Fruit fly (Drosophila melanogaster) whole organism, adult: Measurements from ENCODE around the gene DNAlig3.

ENCODE experiments used
- CG11617 ChIP-seq: fragments of 200-800 bp; sonication (Bioruptor generic); optimal IDR thresholded peaks from 2 replicates; lab custom pipeline; 2017; ENCODE audit warnings: mild to moderate bottlenecking, missing biosample characterization, missing genetic modification reagents, missing genetic modification characterization
- CG7045 ChIP-seq: fragments of 200-800 bp; sonication (Bioruptor generic); optimal IDR thresholded peaks from 2 replicates; lab custom pipeline; 2017; ENCODE audit warnings: missing biosample characterization, mild to moderate bottlenecking, missing genetic modification characterization
- CG7101 ChIP-seq: fragments of 200-800 bp; sonication (Bioruptor generic); optimal IDR thresholded peaks from 2 replicates; lab custom pipeline; 2018; ENCODE audit warnings: missing biosample characterization, mild to moderate bottlenecking, missing genetic modification characterization, moderate library complexity
- Clk ChIP-seq: fragments of 200-800 bp; sonication (Bioruptor generic); optimal IDR thresholded peaks from 2 replicates; lab custom pipeline; 2017; ENCODE audit warnings: missing biosample characterization, missing genetic modification characterization
- Crg-1 ChIP-seq: fragments of 200-800 bp; sonication (Bioruptor generic); optimal IDR thresholded peaks from 2 replicates; lab custom pipeline; 2016; ENCODE audit warnings: missing biosample characterization, missing genetic modification characterization
- Hr96 ChIP-seq: fragments of 200-800 bp; sonication (Bioruptor generic); optimal IDR thresholded peaks from 2 replicates; lab custom pipeline; 2016; ENCODE audit warnings: missing biosample characterization, missing genetic modification characterization
- Mnt ChIP-seq: fragments of 200-800 bp; sonication (Bioruptor generic); optimal IDR thresholded peaks from 2 replicates; lab custom pipeline; 2016; ENCODE audit warnings: missing biosample characterization, mild to moderate bottlenecking, missing genetic modification characterization
- bab1 ChIP-seq: fragments of 200-800 bp; sonication (Bioruptor generic); optimal IDR thresholded peaks from 3 replicates; lab custom pipeline; 2019; ENCODE audit warnings: missing biosample characterization, mild to moderate bottlenecking, missing genetic modification characterization, moderate library complexity
- cic ChIP-seq: fragments of 200-800 bp; sonication (Bioruptor generic); optimal IDR thresholded peaks from 2 replicates; lab custom pipeline; 2017; ENCODE audit warnings: missing biosample characterization, mild to moderate bottlenecking, missing genetic modification characterization, moderate library complexity
- pad ChIP-seq: fragments of 200-800 bp; sonication (Bioruptor generic); optimal IDR thresholded peaks from 3 replicates; lab custom pipeline; 2017; ENCODE audit warnings: missing biosample characterization, missing genetic modification characterization, mild to moderate bottlenecking, moderate library complexity, missing genetic modification reagents
- tj ChIP-seq: fragments of 200-800 bp; sonication (Bioruptor generic); optimal IDR thresholded peaks from 3 replicates; lab custom pipeline; 2017; ENCODE audit warnings: missing biosample characterization, mild to moderate bottlenecking, missing genetic modification characterization, moderate library complexity

DNA sequence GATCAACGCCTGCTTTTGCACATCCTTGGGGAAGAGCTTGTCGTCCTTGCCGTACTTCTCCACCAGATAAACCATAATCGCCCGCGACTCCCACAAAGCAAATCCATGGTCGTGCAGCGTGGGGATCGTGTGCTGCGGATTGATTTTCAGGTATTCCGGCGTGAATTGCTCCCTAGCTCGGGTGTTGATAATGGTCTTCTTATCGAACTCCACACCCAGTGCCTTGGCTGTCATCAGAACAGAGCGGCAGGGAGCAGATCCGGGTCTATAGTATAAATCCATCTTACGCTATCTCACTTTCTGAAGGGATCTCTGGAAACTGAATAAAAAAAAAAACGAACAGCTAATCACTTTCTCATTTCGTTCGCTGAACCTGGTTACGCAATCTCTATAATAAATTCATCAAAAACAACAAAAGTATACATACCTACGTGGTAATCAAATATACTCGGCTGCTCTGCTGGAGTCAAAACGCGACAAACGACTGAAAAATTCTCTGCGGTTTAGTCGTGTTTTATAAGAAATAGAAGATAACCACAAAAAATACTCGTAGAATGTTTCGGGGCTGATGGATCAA is 36.3 kb downstream of the DNAlig3 start, which contains the start of gene GstD10:
- TF ChIP-seq pad (GFP tag; lab: Kevin White, UChicago) (no peak), Mnt (GFP tag; lab: Kevin White, UChicago) (no peak), bab1 (GFP tag; lab: Kevin White, UChicago) (no peak), Hr96 (GFP tag; lab: Kevin White, UChicago) (no peak), CG7045 (GFP tag; lab: Kevin White, UChicago) (no peak), CG7101 (tag; lab: Kevin White, UChicago) (no peak), cic (GFP tag; lab: Kevin White, UChicago) (no peak), Crg-1 (GFP tag; lab: Kevin White, UChicago) (no peak), Clk (GFP tag; lab: Kevin White, UChicago) (no peak), CG11617 (GFP tag; lab: Kevin White, UChicago) (no peak), tj (GFP tag; lab: Kevin White, UChicago) (no peak)
